Fruit fly (Drosophila melanogaster): ENCODE results near the gene PolG2.

Gene PolG2

dm6 chr2L:13811323-13811722 is 21.6 kb downstream of the PolG2 start, which contains the start of the genes Adat1 and CG16865:
TSS of gene Adat1 (minus strand) at chr2L:13811474.
TSS of gene CG16865 (plus strand) at chr2L:13811522.
- TF ChIP-seq cic (GFP tag; optimal IDR thresholded peaks at IDR 0.05) (peak; percentile 22), CG14711 (tag; optimal IDR thresholded peaks at IDR 0.05) (no peak), bab1 (GFP tag; optimal IDR thresholded peaks at IDR 0.05) (peak; percentile 13), Mnt (GFP tag; optimal IDR thresholded peaks at IDR 0.05) (peak; percentile 23), cnc (optimal IDR thresholded peaks at IDR 0.05) (no peak), Crg-1 (GFP tag; optimal IDR thresholded peaks at IDR 0.05) (no peak)

dm6 chr2L:13807959-13808358 is 24.9 kb downstream of the PolG2 start:
- TF ChIP-seq Clk (GFP tag; optimal IDR thresholded peaks at IDR 0.05) = no peak
- TF ChIP-seq CG33017 (tag; optimal IDR thresholded peaks at IDR 0.05) = peak; percentile 61
- TF ChIP-seq Hr96 (GFP tag; optimal IDR thresholded peaks at IDR 0.05) = no peak
- TF ChIP-seq CG11617 (GFP tag; optimal IDR thresholded peaks at IDR 0.05) = peak; percentile 30
- TF ChIP-seq cic (GFP tag; optimal IDR thresholded peaks at IDR 0.05) = no peak
- TF ChIP-seq ovo (GFP tag; optimal IDR thresholded peaks at IDR 0.05) = peak; percentile 43
- no peak for TF ChIP-seq toe (GFP tag; optimal IDR thresholded peaks at IDR 0.05)
- TF ChIP-seq CG7045 (GFP tag; optimal IDR thresholded peaks at IDR 0.05) = peak; percentile 34
- TF ChIP-seq CG7101 (tag; optimal IDR thresholded peaks at IDR 0.05) = peak; percentile 55
- TF ChIP-seq tj (GFP tag; optimal IDR thresholded peaks at IDR 0.05) = no peak
- TF ChIP-seq Mnt (GFP tag; optimal IDR thresholded peaks at IDR 0.05) = peak; percentile 10
- no peak for TF ChIP-seq bab1 (GFP tag; optimal IDR thresholded peaks at IDR 0.05)
- peak; percentile 21 for TF ChIP-seq CG12768 (GFP tag; optimal IDR thresholded peaks at IDR 0.05)
- peak; percentile 45 for TF ChIP-seq Crg-1 (GFP tag; optimal IDR thresholded peaks at IDR 0.05)

dm6 chr2L:13807097-13807496 is 25.8 kb downstream of the PolG2 start:
- peak; percentile 2 for TF ChIP-seq CG12768 (GFP tag; optimal IDR thresholded peaks at IDR 0.05)
- TF ChIP-seq Hr96 (GFP tag; optimal IDR thresholded peaks at IDR 0.05) = no peak
- TF ChIP-seq cic (GFP tag; optimal IDR thresholded peaks at IDR 0.05) = no peak

DNA sequence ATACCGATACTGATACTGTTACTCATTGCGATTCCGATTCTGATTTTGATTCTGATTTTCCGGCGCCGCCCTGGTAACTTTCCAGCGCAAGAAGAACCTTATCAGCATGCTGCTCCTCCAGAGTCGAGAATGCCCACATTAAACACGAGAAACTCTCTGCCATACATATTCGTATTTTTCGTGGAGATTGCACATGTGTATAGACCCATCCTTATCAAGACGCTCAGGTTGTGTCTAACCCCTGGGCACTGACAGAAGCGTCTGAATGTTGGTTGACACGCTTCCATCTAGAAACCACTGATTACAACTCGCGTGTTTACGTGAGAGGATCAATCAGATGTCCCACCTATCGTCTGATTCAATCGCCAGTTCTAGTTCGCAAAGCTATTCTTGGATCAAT is 27.7 kb downstream of the PolG2 start:
- TF ChIP-seq toe (GFP tag; optimal IDR thresholded peaks at IDR 0.05) (no peak), Crg-1 (GFP tag; optimal IDR thresholded peaks at IDR 0.05) (no peak), kay (GFP tag; ENCODE audit: borderline replicate concordance) (no peak), CG14711 (tag; optimal IDR thresholded peaks at IDR 0.05) (no peak), CG11617 (GFP tag; optimal IDR thresholded peaks at IDR 0.05) (no peak), cic (GFP tag; optimal IDR thresholded peaks at IDR 0.05) (peak; percentile 13), CG1620 (GFP tag; optimal IDR thresholded peaks at IDR 0.05) (no peak), CG5204 (GFP tag; optimal IDR thresholded peaks at IDR 0.05) (no peak), CG7045 (GFP tag; optimal IDR thresholded peaks at IDR 0.05) (no peak), Hr96 (GFP tag; optimal IDR thresholded peaks at IDR 0.05) (no peak), CG33017 (tag; optimal IDR thresholded peaks at IDR 0.05) (no peak), Mnt (GFP tag; optimal IDR thresholded peaks at IDR 0.05) (peak; percentile 52), ovo (GFP tag; optimal IDR thresholded peaks at IDR 0.05) (no peak), pad (GFP tag; optimal IDR thresholded peaks at IDR 0.05) (no peak), bab1 (GFP tag; optimal IDR thresholded peaks at IDR 0.05) (no peak)

- TF ChIP-seq cic (GFP tag; optimal IDR thresholded peaks at IDR 0.05) (peak; percentile 3), pad (GFP tag; optimal IDR thresholded peaks at IDR 0.05) (no peak), Mnt (GFP tag; optimal IDR thresholded peaks at IDR 0.05) (no peak), ovo (GFP tag; optimal IDR thresholded peaks at IDR 0.05) (no peak), CG14711 (tag; optimal IDR thresholded peaks at IDR 0.05) (no peak), CG12768 (GFP tag; optimal IDR thresholded peaks at IDR 0.05) (no peak)
Observed at dm6 chr2L:13804561-13805067, 28.3 kb downstream of the PolG2 start.

- TF ChIP-seq Hr96 (GFP tag; optimal IDR thresholded peaks at IDR 0.05) (no peak), CG1620 (GFP tag; optimal IDR thresholded peaks at IDR 0.05) (no peak), kay (GFP tag; ENCODE audit: borderline replicate concordance) (peak; percentile 90)
Observed at dm6 chr2L:13803805-13804560, 28.9 kb downstream of the PolG2 start.

- TF ChIP-seq cnc (optimal IDR thresholded peaks at IDR 0.05) = peak in 1 of 2 experiments; percentile 37
- peak; percentile 52 for TF ChIP-seq cic (GFP tag; optimal IDR thresholded peaks at IDR 0.05)
- peak; percentile 32 for TF ChIP-seq tj (GFP tag; optimal IDR thresholded peaks at IDR 0.05)
- peak; percentile 1 for TF ChIP-seq CG33017 (tag; optimal IDR thresholded peaks at IDR 0.05)
- TF ChIP-seq CG12768 (GFP tag; optimal IDR thresholded peaks at IDR 0.05) = peak; percentile 70
- TF ChIP-seq Mnt (GFP tag; optimal IDR thresholded peaks at IDR 0.05) = peak; percentile 11
- no peak for TF ChIP-seq CG7101 (tag; optimal IDR thresholded peaks at IDR 0.05)
- peak; percentile 23 for TF ChIP-seq ovo (GFP tag; optimal IDR thresholded peaks at IDR 0.05)
- no peak for TF ChIP-seq Hr96 (GFP tag; optimal IDR thresholded peaks at IDR 0.05)
Observed at dm6 chr2L:13803032-13803661, 29.8 kb downstream of the PolG2 start, which contains the start of gene CAH1. TSS of gene CAH1 (plus strand) at chr2L:13803626.
